Worm (Caenorhabditis elegans): ENCODE measurements around the gene btb-22.

DNA sequence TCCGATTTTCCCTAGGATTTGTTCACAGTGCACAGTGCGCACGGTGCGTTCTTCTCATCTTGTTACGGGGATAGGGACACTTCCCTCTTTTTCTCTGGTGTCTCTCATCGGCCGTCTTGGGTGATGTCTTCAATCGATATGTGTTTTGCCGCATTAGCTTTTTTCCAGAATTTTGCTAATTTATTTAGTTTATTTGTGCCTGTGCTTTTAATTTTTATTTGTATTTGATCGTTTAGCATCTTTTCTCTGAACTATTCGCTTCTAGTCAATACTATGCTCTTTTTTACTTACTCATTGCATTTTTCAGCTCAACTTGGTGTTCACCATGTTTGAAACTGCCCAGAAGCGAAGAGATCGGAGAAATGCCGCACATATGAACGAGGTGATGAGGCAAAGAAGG, 40.7 kb downstream of the btb-22 start, which contains the start of gene F14D2.5:
- TF ChIP-seq ceh-13 (GFP tag; optimal IDR thresholded peaks at IDR 0.05) (no peak), ets-7 (tag; optimal IDR thresholded peaks at IDR 0.05) (no peak), F13C5.2 (tag; optimal IDR thresholded peaks at IDR 0.05) (no peak), pes-1 (GFP tag; IDR thresholded peaks at IDR 0.05) (no peak), ama-1 (optimal IDR thresholded peaks at IDR 0.05) (no peak), hmg-4 (GFP tag; optimal IDR thresholded peaks at IDR 0.05) (no peak), aly-1 (tag; optimal IDR thresholded peaks at IDR 0.05) (no peak), sea-1 (GFP tag; conservative IDR thresholded peaks at IDR 0.05) (no peak), flt-1 (GFP tag; IDR thresholded peaks at IDR 0.05) (no peak), tbx-11 (GFP tag; IDR thresholded peaks at IDR 0.05) (no peak), tbx-37 (GFP tag; conservative IDR thresholded peaks at IDR 0.05) (no peak), tra-4 (tag; optimal IDR thresholded peaks at IDR 0.05) (no peak), hmbx-1 (tag; optimal IDR thresholded peaks at IDR 0.05) (no peak), hnd-1 (tag; optimal IDR thresholded peaks at IDR 0.05) (no peak)

Data from whole organism, early embryonic.